Worm (Caenorhabditis elegans) whole organism, mixed stage, embryonic: ENCODE measurements around the gene C09E7.7.

Source experiments
- M03D4.4 ChIP-seq: sonication (generic microtip); optimal IDR thresholded peaks from 2 replicates; lab custom pipeline; 2017; ENCODE audit warnings: mild to moderate bottlenecking, missing genetic modification characterization, missing compliant biosample characterization
- ceh-39 ChIP-seq: fragments of 150-350 bp; optimal IDR thresholded peaks from 2 replicates; lab custom pipeline; 2014; ENCODE audit warnings: missing biosample characterization, missing genetic modification characterization
- elt-3 ChIP-seq: fragments of 150-350 bp; optimal IDR thresholded peaks from 2 replicates; lab custom pipeline; 2014; ENCODE audit warnings: missing biosample characterization, missing genetic modification characterization
- mab-5 ChIP-seq: fragments of 150-350 bp; optimal IDR thresholded peaks from 2 replicates; lab custom pipeline; 2014; ENCODE audit warnings: missing biosample characterization, missing genetic modification characterization
- nhr-12 ChIP-seq: fragments of 150-350 bp; optimal IDR thresholded peaks from 2 replicates; lab custom pipeline; 2014; ENCODE audit warnings: missing biosample characterization, missing genetic modification characterization
- nhr-28 ChIP-seq: fragments of 150-350 bp; optimal IDR thresholded peaks from 2 replicates; lab custom pipeline; 2014; ENCODE audit warnings: missing biosample characterization, missing genetic modification characterization
- unc-62 ChIP-seq: fragments of 150-350 bp; optimal IDR thresholded peaks from 2 replicates; lab custom pipeline; 2014; ENCODE audit warnings: missing biosample characterization, missing genetic modification reagents, missing genetic modification characterization

- TF ChIP-seq nhr-12 (tag; lab: Kevin White, UChicago) (no peak), ceh-39 (tag; lab: Kevin White, UChicago) (no peak), elt-3 (tag; lab: Kevin White, UChicago) (no peak), unc-62 (GFP tag; lab: Kevin White, UChicago) (no peak), mab-5 (tag; lab: Kevin White, UChicago) (no peak), M03D4.4 (tag; lab: Kevin White, UChicago) (no peak), nhr-28 (tag; lab: Kevin White, UChicago) (no peak)
These were observed 52.9 kb downstream of the C09E7.7 start, which contains the start of gene sdz-15 for ce11 chrIII:6498176-6498575.
